Fruit fly (Drosophila melanogaster): ENCODE measurements around the gene Rsph9.

Rsph9 gene

dm6 chr2L:17382783-17383182, 29.6 kb downstream of the Rsph9 start:
- TF ChIP-seq pros (GFP tag; optimal IDR thresholded peaks at IDR 0.05): peak; percentile 7
- no peak for TF ChIP-seq CG2199 (GFP tag; IDR thresholded peaks at IDR 0.05)
- TF ChIP-seq odd (GFP tag; optimal IDR thresholded peaks at IDR 0.05): no peak
- TF ChIP-seq onecut (GFP tag; IDR thresholded peaks at IDR 0.05): peak; percentile 69
- no peak for TF ChIP-seq kni (GFP tag; optimal IDR thresholded peaks at IDR 0.05)
- 0 out of 3 replicates have a peak, but pooled peaks have one; percentile 12 for TF ChIP-seq vnd (GFP tag; IDR thresholded peaks at IDR 0.05; ENCODE audit: partially characterized antibody)
- peak; percentile 19 for TF ChIP-seq cad (GFP tag; optimal IDR thresholded peaks at IDR 0.05)
- TF ChIP-seq sens (GFP tag): peak; percentile 49
- TF ChIP-seq CG31224 (GFP tag; IDR thresholded peaks at IDR 0.05): peak; percentile 76
- peak; percentile 28 to 37 for TF ChIP-seq Trl (optimal IDR thresholded peaks at IDR 0.05)
- TF ChIP-seq Trl (GFP tag; optimal IDR thresholded peaks at IDR 0.05): no peak

DNA sequence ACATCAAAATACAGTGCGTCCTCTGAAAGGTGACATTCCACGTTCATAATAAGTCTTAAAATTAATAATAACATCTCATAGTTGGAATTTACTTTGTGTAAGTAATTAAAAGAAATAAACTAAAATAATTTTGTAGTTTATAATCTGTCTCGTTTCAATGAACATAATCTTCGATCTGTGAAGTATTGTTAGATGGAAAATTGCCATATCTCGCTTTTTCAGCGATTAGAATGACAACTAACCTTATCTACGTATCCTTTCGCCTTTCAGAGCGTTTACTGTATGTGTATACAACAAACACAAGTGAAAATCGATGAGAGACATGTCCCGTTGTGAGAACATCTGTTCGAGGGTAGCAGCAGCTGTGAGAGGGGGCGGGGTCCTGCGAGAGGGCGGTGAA, 30.1 kb downstream of the Rsph9 start:
- TF ChIP-seq NC2β (GFP tag; optimal IDR thresholded peaks at IDR 0.05): peak; percentile 23
- TF ChIP-seq D (optimal IDR thresholded peaks at IDR 0.05): no peak
- TF ChIP-seq D (GFP tag; optimal IDR thresholded peaks at IDR 0.05): peak; percentile 80
- TF ChIP-seq hkb (optimal IDR thresholded peaks at IDR 0.05): no peak
- peak; percentile 56 for TF ChIP-seq hkb (GFP tag; IDR thresholded peaks at IDR 0.05)
- no peak for TF ChIP-seq CG11398 (GFP tag; optimal IDR thresholded peaks at IDR 0.05)
- 0 out of 3 replicates have a peak, but pooled peaks have one; percentile 28 for TF ChIP-seq tgo (GFP tag; IDR thresholded peaks at IDR 0.05)
- TF ChIP-seq chn (GFP tag; optimal IDR thresholded peaks at IDR 0.05): peak; percentile 34
- 0 out of 2 replicates have a peak, but pooled peaks have one; percentile 10 for TF ChIP-seq Ada2b (GFP tag; IDR thresholded peaks at IDR 0.05)
- TF ChIP-seq Ptx1 (GFP tag; IDR thresholded peaks at IDR 0.05): peak; percentile 37; the same call in 1 of the 2 replicates
- no peak for TF ChIP-seq usp (GFP tag; optimal IDR thresholded peaks at IDR 0.05)
- TF ChIP-seq Opbp (GFP tag; IDR thresholded peaks at IDR 0.05; ENCODE audit: partially characterized antibody): no peak
- peak; percentile 33 for TF ChIP-seq CG31365 (tag; optimal IDR thresholded peaks at IDR 0.05)
- peak; percentile 47 for TF ChIP-seq CG7786 (GFP tag; optimal IDR thresholded peaks at IDR 0.05)
- no peak for TF ChIP-seq luna (GFP tag; optimal IDR thresholded peaks at IDR 0.05)
- no peak for TF ChIP-seq CG7963 (GFP tag; IDR thresholded peaks at IDR 0.05; ENCODE audit: partially characterized antibody)
- TF ChIP-seq p53 (GFP tag; optimal IDR thresholded peaks at IDR 0.05): no peak
- TF ChIP-seq tap (tag; optimal IDR thresholded peaks at IDR 0.05): peak; percentile 84
- peak; percentile 47 for TF ChIP-seq CHES-1-like (GFP tag; optimal IDR thresholded peaks at IDR 0.05)
- no peak for TF ChIP-seq Dll (GFP tag; IDR thresholded peaks at IDR 0.05; ENCODE audit: partially characterized antibody)
- TF ChIP-seq dan (GFP tag; IDR thresholded peaks at IDR 0.05): no peak
- peak; percentile 60 for TF ChIP-seq CG12155 (GFP tag; optimal IDR thresholded peaks at IDR 0.05)
- peak; percentile 63 for TF ChIP-seq Chrac-16 (GFP tag; optimal IDR thresholded peaks at IDR 0.05)
- no peak for TF ChIP-seq Bgb (GFP tag; IDR thresholded peaks at IDR 0.05; ENCODE audit: partially characterized antibody)
- TF ChIP-seq CG9437 (GFP tag; optimal IDR thresholded peaks at IDR 0.05): peak; percentile 66
- TF ChIP-seq MTF-1 (GFP tag; optimal IDR thresholded peaks at IDR 0.05; ENCODE audit: borderline replicate concordance): peak; percentile 56
- TF ChIP-seq CG12942 (GFP tag; optimal IDR thresholded peaks at IDR 0.05): peak; percentile 31
- TF ChIP-seq pfk (GFP tag; optimal IDR thresholded peaks at IDR 0.05): no peak
- TF ChIP-seq fd64A (GFP tag; optimal IDR thresholded peaks at IDR 0.05): peak; percentile 51
- no peak for TF ChIP-seq CG2116 (GFP tag; optimal IDR thresholded peaks at IDR 0.05)
- TF ChIP-seq CG11504 (tag; optimal IDR thresholded peaks at IDR 0.05): peak; percentile 78
- TF ChIP-seq Dip3 (GFP tag; optimal IDR thresholded peaks at IDR 0.05): peak; percentile 53
- TF ChIP-seq CG9727 (GFP tag; optimal IDR thresholded peaks at IDR 0.05): peak; percentile 73
- peak; percentile 83 for TF ChIP-seq nerfin-1 (tag; optimal IDR thresholded peaks at IDR 0.05)
- TF ChIP-seq B-H1 (GFP tag; IDR thresholded peaks at IDR 0.05): 0 out of 3 replicates have a peak, but pooled peaks have one; percentile 10
- peak; percentile 58 for TF ChIP-seq CG12769 (tag; optimal IDR thresholded peaks at IDR 0.05)
- peak; percentile 77 for TF ChIP-seq Oli (tag; optimal IDR thresholded peaks at IDR 0.05)
- TF ChIP-seq Camta (GFP tag; optimal IDR thresholded peaks at IDR 0.05): no peak
- TF ChIP-seq CG10321 (GFP tag; IDR thresholded peaks at IDR 0.05): no peak
- peak; percentile 54 for TF ChIP-seq CG12659 (GFP tag; optimal IDR thresholded peaks at IDR 0.05)
